Worm (Caenorhabditis elegans): ENCODE data around the gene K04H4.5.

DNA sequence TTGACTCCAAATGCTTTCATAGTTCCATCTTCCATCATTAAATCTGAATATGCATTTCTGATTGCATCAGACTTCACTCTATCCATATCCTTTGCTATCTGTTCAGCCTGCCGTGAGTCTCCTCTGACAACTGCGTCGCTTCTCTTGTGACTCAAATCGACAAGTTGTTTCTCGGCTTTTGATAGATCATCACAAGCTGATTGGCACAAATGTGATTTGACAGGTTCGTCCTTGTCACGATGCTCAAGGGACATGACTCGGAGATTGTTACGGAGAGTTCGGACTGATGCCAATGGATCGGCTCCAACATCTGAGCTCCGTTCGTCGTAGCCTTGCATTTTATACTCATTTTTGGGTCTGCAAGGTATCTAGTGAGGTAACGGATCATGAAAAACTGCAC, 30.4 kb upstream of the K04H4.5 start:
- no peak for TF ChIP-seq unc-39 (tag; optimal IDR thresholded peaks at IDR 0.05)
- no peak for TF ChIP-seq F49E8.2 (tag; optimal IDR thresholded peaks at IDR 0.05; ENCODE audit: borderline replicate concordance)
- no peak for TF ChIP-seq ztf-11 (tag; optimal IDR thresholded peaks at IDR 0.05)

Measured in whole organism, L4 larva.